Fruit fly (Drosophila melanogaster) Kc167 (cell line): ENCODE data around the gene ninaA.

Experiments
- Myc ChIP-seq: fragments of >200 bp; optimal IDR thresholded peaks from 2 replicates; lab custom pipeline; 2017; ENCODE audit warnings: missing external identifiers
- Sin3A ChIP-seq: fragments of >200 bp; optimal IDR thresholded peaks from 2 replicates; lab custom pipeline; 2018; ENCODE audit warnings: missing external identifiers
- h ChIP-seq: fragments of >200 bp; optimal IDR thresholded peaks from 3 replicates; lab custom pipeline; 2018; ENCODE audit warnings: missing external identifiers
- insv ChIP-seq: fragments of >200 bp; optimal IDR thresholded peaks from 3 replicates; lab custom pipeline; 2018; ENCODE audit warnings: missing external identifiers
- psq ChIP-seq: fragments of >200 bp; optimal IDR thresholded peaks from 2 replicates; lab custom pipeline; 2017; ENCODE audit warnings: missing external identifiers
- ttk ChIP-seq: sonication (Bioruptor generic); optimal IDR thresholded peaks from 2 replicates; lab custom pipeline; 2017; ENCODE audit warnings: missing external identifiers

Gene ninaA

DNA sequence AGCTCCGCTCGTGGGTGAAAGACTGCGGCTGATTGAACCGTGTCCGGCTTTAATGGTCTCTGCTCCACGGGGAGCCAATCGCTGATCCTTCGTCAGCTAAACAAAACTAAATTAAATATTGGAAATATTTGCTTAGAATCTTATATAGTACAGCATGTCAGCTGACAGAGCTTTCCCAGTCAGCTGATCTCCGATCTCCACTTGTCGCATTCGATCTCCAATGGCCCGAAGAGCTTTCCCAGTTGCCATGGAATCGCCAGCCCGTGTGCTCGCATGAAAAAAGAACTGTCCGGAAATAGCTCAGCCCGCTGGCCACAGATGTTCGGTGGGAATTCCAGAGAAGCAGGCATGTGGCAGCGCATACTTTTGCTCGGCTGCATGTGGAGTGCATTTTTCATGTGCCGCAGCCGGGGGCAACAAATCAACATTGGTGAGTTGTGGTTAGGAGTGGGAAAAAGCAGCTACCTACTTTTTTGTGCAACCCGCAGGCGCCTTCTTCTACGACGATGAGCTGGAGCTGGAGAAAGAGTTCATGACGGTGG is 36.8 kb downstream of the ninaA start, which contains the start of gene GluRIIC:
TSS of gene GluRIIC (plus strand) at position 237 of the 542 bp plus-strand sequence.
- no peak for TF ChIP-seq h (lab: Kevin White, UChicago)
- no peak for TF ChIP-seq ttk (lab: Kevin White, UChicago)
- TF ChIP-seq insv = no peak
- TF ChIP-seq Sin3A (lab: Kevin White, UChicago) = no peak
- no peak for TF ChIP-seq Myc (lab: Kevin White, UChicago)
- TF ChIP-seq psq (lab: Kevin White, UChicago) = no peak

DNA sequence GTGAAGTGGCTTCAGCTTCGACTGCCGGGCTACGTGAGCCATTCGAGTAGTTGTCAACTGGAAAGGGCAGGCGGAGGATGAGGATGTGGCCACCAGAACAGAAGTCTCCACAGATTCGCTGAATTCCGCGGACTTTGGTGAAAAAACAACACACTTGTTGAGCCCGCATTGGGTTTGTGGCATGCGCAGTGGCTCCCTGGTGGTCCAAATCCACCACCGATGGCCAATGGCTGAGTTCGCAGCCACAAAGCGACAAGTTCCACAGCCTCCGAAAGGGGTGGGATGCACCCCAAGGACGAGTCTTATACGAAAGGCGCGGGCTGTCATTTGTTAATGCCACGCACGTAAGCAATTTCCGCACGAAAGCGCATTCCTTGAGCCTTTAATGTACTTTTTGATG is 41.6 kb downstream of the ninaA start:
- no peak for TF ChIP-seq Sin3A (lab: Kevin White, UChicago)
- TF ChIP-seq Myc (lab: Kevin White, UChicago) = no peak
- no peak for TF ChIP-seq psq (lab: Kevin White, UChicago)
- TF ChIP-seq insv = no peak
- TF ChIP-seq h (lab: Kevin White, UChicago) = no peak
- TF ChIP-seq ttk (lab: Kevin White, UChicago) = no peak

DNA sequence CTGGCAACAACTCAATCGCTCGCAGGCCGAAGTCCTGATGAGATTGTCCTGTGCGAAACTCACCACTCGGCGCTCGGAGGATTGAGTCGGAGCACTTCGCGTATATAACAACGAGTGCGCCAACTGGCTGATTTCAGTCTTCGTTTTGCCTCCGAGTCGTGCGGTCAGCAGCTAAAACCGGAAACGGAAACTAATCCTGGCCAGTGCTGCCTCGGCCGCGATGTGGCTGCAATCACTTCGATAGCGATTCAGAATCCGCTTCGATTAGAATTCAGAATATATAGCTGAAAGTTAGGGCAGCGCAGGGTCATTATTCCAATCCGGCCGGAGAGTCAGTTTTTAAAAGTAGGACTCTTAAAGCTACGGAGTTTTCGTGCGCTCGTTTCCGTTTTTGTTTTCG is 45.6 kb downstream of the ninaA start, which contains the start of gene Tmtc2:
TSS of gene Tmtc2 (plus strand) at position 134 of the 400 bp plus-strand sequence.
- TF ChIP-seq Myc (lab: Kevin White, UChicago) = no peak
- TF ChIP-seq ttk (lab: Kevin White, UChicago) = no peak
- TF ChIP-seq Sin3A (lab: Kevin White, UChicago) = no peak
- no peak for TF ChIP-seq psq (lab: Kevin White, UChicago)
- TF ChIP-seq insv = no peak
- TF ChIP-seq h (lab: Kevin White, UChicago) = no peak
